Worm (Caenorhabditis elegans) whole organism, midembryonic: Measurements from ENCODE around the gene C01C10.2.

Experiments
- T22C8.4 ChIP-seq: fragments of 200-800 bp; sonication (Bioruptor generic); IDR thresholded peaks from 2 replicates; pipeline ENCODE4 v1.3.6; 2022; ENCODE audit warnings: missing genetic modification characterization, missing compliant biosample characterization
- flt-1 ChIP-seq: fragments of 200-800 bp; sonication (Bioruptor generic); IDR thresholded peaks from 2 replicates; pipeline ENCODE4 v1.3.6; 2022; ENCODE audit warnings: missing genetic modification characterization, missing compliant biosample characterization

ce11 chrX:7397935-7398334 is 40.0 kb downstream of the C01C10.2 start, which contains the start of gene C10A4.13:
- TF ChIP-seq flt-1 (no peak), T22C8.4 (GFP tag; lab: Robert Waterston, UW) (no peak)
